Worm (Caenorhabditis elegans): ENCODE results near the gene F08D12.7.

The F08D12.7 gene

DNA sequence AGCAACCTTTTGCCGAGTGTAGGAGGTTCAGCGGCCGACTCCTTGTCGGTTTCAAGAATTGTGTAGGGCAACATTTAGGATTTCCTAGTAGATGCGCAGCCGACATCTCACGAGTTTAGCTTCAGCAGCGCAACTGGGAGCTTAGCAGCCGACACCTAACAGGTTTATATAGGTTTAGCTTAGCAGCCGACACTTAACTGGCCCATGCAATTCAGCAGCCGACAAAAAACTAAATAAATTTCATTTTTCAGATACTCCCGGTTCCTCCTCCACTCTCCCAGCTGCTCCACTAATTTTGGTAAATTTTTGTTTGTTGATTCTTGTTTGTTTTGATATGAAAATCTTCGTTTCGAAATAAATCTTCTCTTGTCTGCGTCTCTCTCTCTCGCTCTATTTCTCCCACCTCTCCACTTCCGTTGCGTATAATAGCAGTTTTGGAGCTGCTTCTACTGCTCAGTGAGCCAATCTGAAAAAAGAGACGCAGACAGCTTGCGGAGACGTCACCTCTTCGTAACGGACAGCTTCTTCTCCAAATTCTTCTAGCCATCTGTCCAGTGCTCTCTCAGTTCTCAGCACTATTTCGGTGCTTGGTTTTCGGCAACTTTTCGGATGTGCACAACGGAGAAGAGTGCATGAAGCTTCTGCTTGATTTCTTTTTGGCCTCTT lies 20.8 kb downstream of the F08D12.7 start:
- TF ChIP-seq hmg-1.2 (GFP tag; IDR thresholded peaks at IDR 0.05), result peak; percentile 57; the same call in 1 of the 2 replicates
- peak; percentile 46; the same call in 1 of the 2 replicates for TF ChIP-seq zfh-2 (GFP tag; conservative IDR thresholded peaks at IDR 0.05)
- peak; percentile 23 for TF ChIP-seq K12H6.12 (tag; optimal IDR thresholded peaks at IDR 0.05)
- TF ChIP-seq rpc-1 (optimal IDR thresholded peaks at IDR 0.05), result no peak
- TF ChIP-seq rpc-1 (tag; optimal IDR thresholded peaks at IDR 0.05), result no peak
- 0 out of 2 replicates have a peak, but pooled peaks have one; percentile 37 for TF ChIP-seq mcd-1 (GFP tag; IDR thresholded peaks at IDR 0.05)
- TF ChIP-seq attf-5 (GFP tag; optimal IDR thresholded peaks at IDR 0.05), result peak; percentile 2
- no peak for TF ChIP-seq dox-1 (GFP tag; IDR thresholded peaks at IDR 0.05)
- no peak for TF ChIP-seq nhr-120 (GFP tag; IDR thresholded peaks at IDR 0.05)
- peak; percentile 57 for TF ChIP-seq snpc-4 (GFP tag; optimal IDR thresholded peaks at IDR 0.05)
- peak in 3 of 4 experiments; percentile 40 to 66 (median 52) for TF ChIP-seq snpc-4 (tag; optimal IDR thresholded peaks at IDR 0.05)

DNA sequence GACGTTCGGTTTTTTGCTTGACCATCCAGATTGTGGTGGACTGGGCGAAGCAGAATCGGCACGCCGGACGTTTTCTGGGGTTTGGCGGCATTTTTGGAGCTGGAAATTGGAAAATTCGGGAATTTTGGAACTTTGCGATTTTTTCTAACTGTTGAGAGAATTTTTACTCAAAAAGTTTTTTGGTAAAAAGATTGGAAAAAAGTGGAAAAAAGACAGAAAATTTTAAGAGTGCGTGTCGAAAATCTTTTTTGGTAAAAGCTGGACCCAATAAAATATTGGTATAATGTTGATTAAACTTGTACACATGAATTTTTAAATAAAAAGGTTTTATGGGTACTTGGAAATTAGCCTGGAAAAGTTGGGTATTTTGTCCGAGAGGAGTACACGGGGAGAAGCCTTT lies 26.7 kb downstream of the F08D12.7 start, which contains the start of gene T05A8.7:
T05A8.7 (minus strand) TSS at position 101 of the 400 bp plus-strand sequence.
- TF ChIP-seq ztf-6 (GFP tag; IDR thresholded peaks at IDR 0.05) (no peak), rcor-1 (GFP tag; IDR thresholded peaks at IDR 0.05) (no peak), let-526 (GFP tag; IDR thresholded peaks at IDR 0.05) (no peak), Y56A3A.18 (GFP tag; IDR thresholded peaks at IDR 0.05) (no peak), F10E7.11 (tag; optimal IDR thresholded peaks at IDR 0.05) (no peak)

- TF ChIP-seq pbrm-1 (GFP tag; IDR thresholded peaks at IDR 0.05) (no peak), zfh-2 (GFP tag; conservative IDR thresholded peaks at IDR 0.05) (peak; percentile 89), egrh-3 (GFP tag; IDR thresholded peaks at IDR 0.05) (peak; percentile 91), dox-1 (GFP tag; IDR thresholded peaks at IDR 0.05) (0 out of 2 replicates have a peak, but pooled peaks have one; percentile 9), F33H1.4 (GFP tag; IDR thresholded peaks at IDR 0.05) (no peak), F57A8.1 (GFP tag; optimal IDR thresholded peaks at IDR 0.05) (peak; percentile 29), F37B4.10 (GFP tag; IDR thresholded peaks at IDR 0.05) (0 out of 2 replicates have a peak, but pooled peaks have one; percentile 4), F52B5.7 (tag; optimal IDR thresholded peaks at IDR 0.05) (peak; percentile 52)
These were observed 27.5 kb downstream of the F08D12.7 start for ce11 chrII:2741405-2741804.

DNA sequence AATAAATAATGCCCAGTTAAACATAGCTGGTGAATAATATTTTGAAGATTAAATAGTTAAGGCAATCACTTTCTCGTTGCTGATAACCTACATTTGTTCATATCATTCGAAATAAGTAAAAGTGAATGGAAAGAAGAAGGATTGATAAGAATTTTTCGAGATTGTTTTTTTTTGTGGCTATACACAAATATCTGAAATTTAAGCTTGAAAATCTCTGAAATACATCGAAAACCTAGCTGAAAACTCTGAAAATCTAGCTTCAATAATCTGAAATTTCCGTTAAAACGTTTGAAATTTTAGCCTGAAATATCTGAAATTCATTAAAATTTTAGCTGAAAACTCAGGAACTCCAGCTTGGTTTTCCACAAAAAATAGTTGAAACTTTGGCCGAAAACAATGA lies 29.3 kb downstream of the F08D12.7 start, which contains the start of gene T05A8.6:
T05A8.6 (minus strand) TSS at position 101 of the 400 bp plus-strand sequence.
- no peak for TF ChIP-seq ztf-26 (tag; optimal IDR thresholded peaks at IDR 0.05)
- no peak for TF ChIP-seq sdz-38 (tag; optimal IDR thresholded peaks at IDR 0.05)
- TF ChIP-seq ztf-25 (GFP tag; IDR thresholded peaks at IDR 0.05), result no peak
- TF ChIP-seq tlf-1 (GFP tag; optimal IDR thresholded peaks at IDR 0.05), result no peak
- TF ChIP-seq pha-4 (tag; optimal IDR thresholded peaks at IDR 0.05), result no peak
- TF ChIP-seq nhr-80 (tag; optimal IDR thresholded peaks at IDR 0.05), result no peak
- TF ChIP-seq snpc-1.3 (tag; optimal IDR thresholded peaks at IDR 0.05; ENCODE audit: insufficient read depth), result no peak
- TF ChIP-seq hmg-20 (GFP tag; IDR thresholded peaks at IDR 0.05), result no peak
- no peak for TF ChIP-seq nhr-179 (tag; optimal IDR thresholded peaks at IDR 0.05)

- TF ChIP-seq D2030.7 (GFP tag; IDR thresholded peaks at IDR 0.05) (0 out of 2 replicates have a peak, but pooled peaks have one; percentile 22), zfh-2 (GFP tag; conservative IDR thresholded peaks at IDR 0.05) (peak; percentile 70), sptf-2 (GFP tag; optimal IDR thresholded peaks at IDR 0.05) (peak; percentile 14), dox-1 (GFP tag; IDR thresholded peaks at IDR 0.05) (no peak), egrh-3 (GFP tag; IDR thresholded peaks at IDR 0.05) (peak; percentile 50), bed-2 (GFP tag; IDR thresholded peaks at IDR 0.05) (no peak), unc-130 (GFP tag; optimal IDR thresholded peaks at IDR 0.05) (no peak), snpc-4 (GFP tag; optimal IDR thresholded peaks at IDR 0.05) (no peak), snpc-4 (tag; optimal IDR thresholded peaks at IDR 0.05) (peak in 2 of 4 experiments; percentile 30 to 66), K12H6.12 (tag; optimal IDR thresholded peaks at IDR 0.05) (no peak)
These were observed 32.0 kb downstream of the F08D12.7 start for ce11 chrII:2736938-2737337.

All from whole organism, young adult.